Fruit fly (Drosophila melanogaster): ENCODE data around the gene Odj.
A peak's percentile ranks its signal among the peaks of the same experiment; 100 is the strongest.

Gene Odj

dm6 chr3R:17846966-17847365 is 37.9 kb upstream of the Odj start (continued):
- no peak for TF ChIP-seq pita (GFP tag; optimal IDR thresholded peaks at IDR 0.05)
- TF ChIP-seq Hr39 (optimal IDR thresholded peaks at IDR 0.05), result peak; percentile 82
- no peak for TF ChIP-seq Optix (GFP tag; IDR thresholded peaks at IDR 0.05)
- no peak for TF ChIP-seq CG11398 (GFP tag; optimal IDR thresholded peaks at IDR 0.05)
- no peak for TF ChIP-seq CG1602 (GFP tag; optimal IDR thresholded peaks at IDR 0.05)
- TF ChIP-seq CG14710 (tag; optimal IDR thresholded peaks at IDR 0.05), result no peak
- no peak for TF ChIP-seq sima (GFP tag; optimal IDR thresholded peaks at IDR 0.05)
- no peak for TF ChIP-seq CG3163 (GFP tag; optimal IDR thresholded peaks at IDR 0.05)
- TF ChIP-seq oc (tag; optimal IDR thresholded peaks at IDR 0.05), result no peak
- no peak for TF ChIP-seq Mrtf (GFP tag; IDR thresholded peaks at IDR 0.05)
- TF ChIP-seq nau (GFP tag; optimal IDR thresholded peaks at IDR 0.05), result no peak
- TF ChIP-seq CG10209 (GFP tag; optimal IDR thresholded peaks at IDR 0.05), result no peak
- no peak for TF ChIP-seq Doc2 (GFP tag; IDR thresholded peaks at IDR 0.05)
- no peak for TF ChIP-seq CG13287 (GFP tag; IDR thresholded peaks at IDR 0.05; ENCODE audit: partially characterized antibody)
- TF ChIP-seq CG4404 (GFP tag; IDR thresholded peaks at IDR 0.05), result no peak
- TF ChIP-seq MBD-R2 (GFP tag; IDR thresholded peaks at IDR 0.05), result no peak
- no peak for TF ChIP-seq HLHmδ (GFP tag; optimal IDR thresholded peaks at IDR 0.05)
- TF ChIP-seq jing (GFP tag; optimal IDR thresholded peaks at IDR 0.05), result no peak

DNA sequence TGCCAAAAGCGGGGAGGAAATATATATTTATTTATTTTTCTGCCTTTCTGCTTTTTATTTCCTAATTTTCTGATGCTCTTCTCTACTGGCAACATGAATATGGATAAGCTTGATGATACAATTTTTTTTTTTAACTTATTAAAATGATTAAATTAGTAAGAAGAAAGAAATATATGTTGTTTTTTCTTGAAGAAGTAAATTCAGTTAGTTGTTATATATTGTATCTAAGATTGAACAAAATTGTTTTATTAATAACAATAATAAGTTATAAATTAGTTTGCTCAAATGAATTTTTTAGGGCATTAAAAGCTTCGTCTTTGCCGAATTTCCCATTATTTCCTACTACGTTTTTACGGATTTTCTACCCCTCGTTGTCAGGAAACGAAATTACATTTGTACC is 21.5 kb upstream of the Odj start:
- TF ChIP-seq ac (GFP tag; optimal IDR thresholded peaks at IDR 0.05) (no peak), CoRest (tag; optimal IDR thresholded peaks at IDR 0.05) (peak; percentile 11), repo (GFP tag; optimal IDR thresholded peaks at IDR 0.05) (no peak), CG2678 (tag; optimal IDR thresholded peaks at IDR 0.05) (peak; percentile 32), CG31441 (GFP tag; IDR thresholded peaks at IDR 0.05) (peak; percentile 34; the same call in 1 of the 2 replicates), Gsc (GFP tag; IDR thresholded peaks at IDR 0.05) (no peak), fu2 (GFP tag; optimal IDR thresholded peaks at IDR 0.05) (no peak), row (GFP tag; IDR thresholded peaks at IDR 0.05) (peak; percentile 13; the same call in 1 of the 3 replicates), CG17361 (GFP tag; IDR thresholded peaks at IDR 0.05) (0 out of 3 replicates have a peak, but pooled peaks have one; percentile 23), CG3847 (GFP tag; IDR thresholded peaks at IDR 0.05) (no peak), Hr51 (GFP tag; optimal IDR thresholded peaks at IDR 0.05) (peak in 1 of 2 experiments; percentile 5), CG7556 (GFP tag; optimal IDR thresholded peaks at IDR 0.05) (peak; percentile 18), CG2712 (tag; optimal IDR thresholded peaks at IDR 0.05) (peak; percentile 5), D19A (tag; optimal IDR thresholded peaks at IDR 0.05) (peak; percentile 91), CG3281 (GFP tag; optimal IDR thresholded peaks at IDR 0.05) (no peak), grau (tag; optimal IDR thresholded peaks at IDR 0.05) (peak; percentile 24), gem (tag; optimal IDR thresholded peaks at IDR 0.05) (peak; percentile 37), CG8924 (tag; optimal IDR thresholded peaks at IDR 0.05) (peak; percentile 3), CG18262 (tag; optimal IDR thresholded peaks at IDR 0.05) (peak; percentile 9), CG13123 (GFP tag; optimal IDR thresholded peaks at IDR 0.05) (no peak), CG11504 (tag; optimal IDR thresholded peaks at IDR 0.05) (peak; percentile 6), Sry-β (GFP tag; optimal IDR thresholded peaks at IDR 0.05) (no peak), zen (tag; optimal IDR thresholded peaks at IDR 0.05) (no peak), CG2202 (tag; optimal IDR thresholded peaks at IDR 0.05) (no peak)
